Fruit fly (Drosophila melanogaster) whole organism: ENCODE data around the gene CG12607.

Experiments
- EcR ChIP-seq, 2 experiments: fragments of >200 bp; optimal IDR thresholded peaks; 2 replicates each; lab custom pipeline; 2017; ENCODE audit warnings: missing biosample characterization in 2 of 2, missing genetic modification characterization in 2 of 2, missing genetic modification reagents in 2 of 2
- pan ChIP-seq: fragments of >200 bp; optimal IDR thresholded peaks from 2 replicates; lab custom pipeline; 2017
- psq ChIP-seq: fragments of >200 bp; optimal IDR thresholded peaks from 2 replicates; lab custom pipeline; 2017

DNA sequence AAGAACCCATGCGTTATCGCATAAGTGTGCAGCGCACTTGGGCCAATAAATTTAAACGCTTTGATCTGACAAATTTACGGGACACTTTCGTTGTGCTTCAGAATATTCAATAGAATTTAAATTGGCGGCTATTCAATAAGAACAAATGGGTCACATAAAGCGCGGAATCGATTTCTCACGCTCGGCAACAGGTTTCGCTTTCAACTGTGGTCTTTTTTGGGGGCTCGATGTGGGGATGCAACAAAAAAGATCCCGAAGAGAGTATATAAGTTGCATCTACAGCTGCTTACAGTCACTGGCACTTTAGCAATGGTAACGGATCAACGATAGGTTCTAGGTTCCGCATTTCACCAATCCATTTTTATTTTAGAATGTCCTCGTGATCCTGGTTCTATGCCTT, 26.4 kb downstream of the CG12607 start, which contains the start of gene CG11349:
- no peak for TF ChIP-seq pan (lab: Kevin White, UChicago)
- no peak for TF ChIP-seq psq (lab: Kevin White, UChicago)
- no peak for TF ChIP-seq EcR (GFP tag; optimal IDR thresholded peaks at IDR 0.05; lab: Kevin White, UChicago)
